Fruit fly (Drosophila melanogaster): ENCODE data around the gene smp-30.
A peak's percentile ranks its signal among the peaks of the same experiment; 100 is the strongest.

smp-30 gene

dm6 chr3R:14737894-14738860 lies 12.9 kb downstream of the smp-30 start (continued):
- peak; percentile 80 for TF ChIP-seq kah (GFP tag; optimal IDR thresholded peaks at IDR 0.05)
- peak; percentile 87 for TF ChIP-seq CHES-1-like (GFP tag; optimal IDR thresholded peaks at IDR 0.05)
- 0 out of 2 replicates have a peak, but pooled peaks have one; percentile 28 for TF ChIP-seq tna (GFP tag; IDR thresholded peaks at IDR 0.05; ENCODE audit: partially characterized antibody)
- peak; percentile 96 for TF ChIP-seq unpg (GFP tag; optimal IDR thresholded peaks at IDR 0.05)
- TF ChIP-seq Dfd (GFP tag; optimal IDR thresholded peaks at IDR 0.05): no peak
- TF ChIP-seq cas (GFP tag; IDR thresholded peaks at IDR 0.05): peak; percentile 90
- TF ChIP-seq CG6854 (GFP tag; optimal IDR thresholded peaks at IDR 0.05): peak; percentile 92
- peak; percentile 89 for TF ChIP-seq sd (tag; optimal IDR thresholded peaks at IDR 0.05)
- no peak for TF ChIP-seq CG13287 (GFP tag; IDR thresholded peaks at IDR 0.05; ENCODE audit: partially characterized antibody)
- peak; percentile 46 for TF ChIP-seq CG3995 (GFP tag; optimal IDR thresholded peaks at IDR 0.05)
- no peak for TF ChIP-seq vnd (GFP tag; IDR thresholded peaks at IDR 0.05; ENCODE audit: partially characterized antibody)
- no peak for TF ChIP-seq tll (GFP tag; optimal IDR thresholded peaks at IDR 0.05)
- TF ChIP-seq Oli (tag; optimal IDR thresholded peaks at IDR 0.05): peak; percentile 95
- TF ChIP-seq dysf (GFP tag; IDR thresholded peaks at IDR 0.05): peak; percentile 96
- peak; percentile 90 for TF ChIP-seq gcm (GFP tag; optimal IDR thresholded peaks at IDR 0.05)
- TF ChIP-seq kay (GFP tag; optimal IDR thresholded peaks at IDR 0.05): peak; percentile 94
- 0 out of 2 replicates have a peak, but pooled peaks have one; percentile 26 for TF ChIP-seq unc-4 (GFP tag; IDR thresholded peaks at IDR 0.05; ENCODE audit: partially characterized antibody)
- TF ChIP-seq CG33557 (GFP tag; optimal IDR thresholded peaks at IDR 0.05): peak; percentile 77
- TF ChIP-seq CG3163 (GFP tag; optimal IDR thresholded peaks at IDR 0.05): peak; percentile 79
- peak; percentile 95; the same call in 1 of the 2 replicates for TF ChIP-seq CG14667 (GFP tag; IDR thresholded peaks at IDR 0.05)
- TF ChIP-seq CG16815 (GFP tag; optimal IDR thresholded peaks at IDR 0.05): peak; percentile 91
- peak; percentile 95 for TF ChIP-seq fd96Cb (tag; optimal IDR thresholded peaks at IDR 0.05)
- peak; percentile 77 for TF ChIP-seq CG8359 (GFP tag; optimal IDR thresholded peaks at IDR 0.05; ENCODE audit: borderline replicate concordance)
- peak; percentile 94 for TF ChIP-seq CG4730 (GFP tag; IDR thresholded peaks at IDR 0.05)
- peak; percentile 83 for TF ChIP-seq pb (GFP tag; optimal IDR thresholded peaks at IDR 0.05)
- peak; percentile 92 for TF ChIP-seq zfh2 (GFP tag; optimal IDR thresholded peaks at IDR 0.05)
- peak; percentile 94 for TF ChIP-seq CG4820 (GFP tag; optimal IDR thresholded peaks at IDR 0.05)
- peak; percentile 91 for TF ChIP-seq tx (GFP tag; optimal IDR thresholded peaks at IDR 0.05)
- peak; percentile 93 for TF ChIP-seq Hr3 (GFP tag; optimal IDR thresholded peaks at IDR 0.05)
- peak; percentile 85 for TF ChIP-seq NC2α (GFP tag; optimal IDR thresholded peaks at IDR 0.05)
- TF ChIP-seq ttk (GFP tag; IDR thresholded peaks at IDR 0.05): peak; percentile 94
- peak; percentile 93 for TF ChIP-seq CG2875 (GFP tag; optimal IDR thresholded peaks at IDR 0.05)
- peak; percentile 89 for TF ChIP-seq CG1024 (GFP tag; IDR thresholded peaks at IDR 0.05)
- TF ChIP-seq sima (GFP tag; optimal IDR thresholded peaks at IDR 0.05): peak; percentile 86
- TF ChIP-seq slp2 (GFP tag; optimal IDR thresholded peaks at IDR 0.05): peak; percentile 92
- peak; percentile 92 for TF ChIP-seq CG12942 (GFP tag; optimal IDR thresholded peaks at IDR 0.05)
- TF ChIP-seq gcm2 (GFP tag; optimal IDR thresholded peaks at IDR 0.05): peak; percentile 91
- TF ChIP-seq ems (GFP tag; optimal IDR thresholded peaks at IDR 0.05): peak; percentile 94
- TF ChIP-seq CG1603 (tag; optimal IDR thresholded peaks at IDR 0.05): peak; percentile 97
- peak; percentile 83 for TF ChIP-seq CG9437 (GFP tag; optimal IDR thresholded peaks at IDR 0.05)
- peak; percentile 97 for TF ChIP-seq CG17328 (GFP tag; IDR thresholded peaks at IDR 0.05)
- peak; percentile 90 for TF ChIP-seq CG3065 (GFP tag; optimal IDR thresholded peaks at IDR 0.05)
- peak; percentile 94 for TF ChIP-seq Six4 (GFP tag; optimal IDR thresholded peaks at IDR 0.05)
- TF ChIP-seq caup (GFP tag; optimal IDR thresholded peaks at IDR 0.05; ENCODE audit: severe bottlenecking): peak; percentile 92
- TF ChIP-seq Awh (GFP tag; IDR thresholded peaks at IDR 0.05): peak; percentile 94
- 0 out of 3 replicates have a peak, but pooled peaks have one; percentile 8 for TF ChIP-seq Doc3 (GFP tag; IDR thresholded peaks at IDR 0.05; ENCODE audit: partially characterized antibody)
- TF ChIP-seq CG6813 (GFP tag; optimal IDR thresholded peaks at IDR 0.05): peak; percentile 90

Measured in whole organism, embryonic.